Fruit fly (Drosophila melanogaster): Measurements from ENCODE around the gene Yp3.

Yp3 gene

DNA sequence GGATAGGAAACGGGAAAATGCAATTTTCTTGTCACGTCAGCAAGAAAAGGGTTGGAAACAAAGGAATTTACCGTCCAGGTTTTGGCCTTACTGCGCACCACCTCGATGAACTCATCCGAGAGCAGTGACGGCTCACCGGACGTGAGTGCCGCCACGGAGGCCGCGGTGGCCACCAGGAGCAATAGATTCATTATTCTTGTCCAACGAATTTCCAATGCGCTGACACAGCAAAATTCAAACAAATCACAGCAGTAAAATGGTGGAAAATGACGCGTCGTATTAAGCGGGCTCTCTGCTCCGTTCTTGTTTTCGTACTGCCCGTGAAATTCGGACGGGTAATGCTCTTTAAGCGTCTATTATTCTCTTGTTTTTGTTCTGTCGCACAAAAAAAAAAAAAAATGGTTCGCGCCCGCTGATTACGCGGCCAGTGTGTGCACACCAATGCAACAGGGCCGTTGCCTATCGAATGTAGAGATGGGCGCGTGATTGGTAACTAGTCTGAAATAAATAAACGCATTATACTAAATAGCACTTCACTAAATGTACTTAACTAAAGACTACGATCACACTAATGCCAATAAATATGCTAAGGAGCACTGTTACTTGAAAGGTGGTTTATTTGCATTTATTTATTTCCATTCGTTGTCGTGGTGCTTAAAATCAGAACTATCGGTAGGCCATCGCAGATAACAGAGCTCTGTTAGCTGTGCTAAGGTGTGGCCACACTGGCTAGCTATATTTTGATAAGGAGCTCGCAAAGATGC lies 22.6 kb downstream of the Yp3 start, which contains the start of the genes CtsB and amrt (continued):
- TF ChIP-seq B-H2 (GFP tag; optimal IDR thresholded peaks at IDR 0.05) (peak; percentile 20), phol (tag; optimal IDR thresholded peaks at IDR 0.05) (peak; percentile 86), grau (tag; optimal IDR thresholded peaks at IDR 0.05) (peak; percentile 50), Ssrp (tag; optimal IDR thresholded peaks at IDR 0.05) (peak; percentile 10), ash1 (GFP tag; optimal IDR thresholded peaks at IDR 0.05) (no peak), CG4424 (GFP tag; optimal IDR thresholded peaks at IDR 0.05) (peak; percentile 53), unc-4 (GFP tag; IDR thresholded peaks at IDR 0.05; ENCODE audit: partially characterized antibody) (peak; percentile 80; the same call in 1 of the 2 replicates), PHDP (tag; optimal IDR thresholded peaks at IDR 0.05) (peak; percentile 24), CG34422 (GFP tag; IDR thresholded peaks at IDR 0.05) (0 out of 3 replicates have a peak, but pooled peaks have one; percentile 18), CG7963 (GFP tag; IDR thresholded peaks at IDR 0.05; ENCODE audit: partially characterized antibody) (peak; percentile 55; the same call in 1 of the 3 replicates), row (GFP tag; IDR thresholded peaks at IDR 0.05) (peak; percentile 94), zf30C (GFP tag; optimal IDR thresholded peaks at IDR 0.05) (no peak), Dp (GFP tag; optimal IDR thresholded peaks at IDR 0.05) (peak; percentile 45), Mrtf (GFP tag; IDR thresholded peaks at IDR 0.05) (no peak), CkIIα-i1 (GFP tag; IDR thresholded peaks at IDR 0.05) (no peak), pho (GFP tag; optimal IDR thresholded peaks at IDR 0.05) (peak; percentile 58), CG18619 (GFP tag; optimal IDR thresholded peaks at IDR 0.05) (no peak), CG11398 (GFP tag; optimal IDR thresholded peaks at IDR 0.05) (peak; percentile 52), so (GFP tag; IDR thresholded peaks at IDR 0.05) (no peak), nerfin-2 (GFP tag; IDR thresholded peaks at IDR 0.05; ENCODE audit: partially characterized antibody) (peak; percentile 58; the same call in 1 of the 2 replicates), CG10267 (tag; optimal IDR thresholded peaks at IDR 0.05) (peak; percentile 26), HmgZ (tag; optimal IDR thresholded peaks at IDR 0.05) (peak; percentile 46), CG16813 (GFP tag; IDR thresholded peaks at IDR 0.05; ENCODE audit: partially characterized antibody) (peak; percentile 91), btn (GFP tag; optimal IDR thresholded peaks at IDR 0.05) (no peak), Atf3 (GFP tag; optimal IDR thresholded peaks at IDR 0.05) (peak; percentile 6), CG32767 (GFP tag; IDR thresholded peaks at IDR 0.05) (no peak), CG8089 (GFP tag; optimal IDR thresholded peaks at IDR 0.05) (peak; percentile 46), CG14860 (GFP tag; IDR thresholded peaks at IDR 0.05; ENCODE audit: partially characterized antibody) (peak; percentile 75), gcm (GFP tag; optimal IDR thresholded peaks at IDR 0.05) (peak; percentile 41), CG1233 (GFP tag; optimal IDR thresholded peaks at IDR 0.05) (peak; percentile 37), tna (GFP tag; IDR thresholded peaks at IDR 0.05; ENCODE audit: partially characterized antibody) (no peak; the same call in 1 of the 2 replicates), bcd (GFP tag; optimal IDR thresholded peaks at IDR 0.05) (peak; percentile 35), chif (GFP tag; optimal IDR thresholded peaks at IDR 0.05) (peak; percentile 23 to 33), CG17385 (GFP tag; optimal IDR thresholded peaks at IDR 0.05) (peak; percentile 21), CG11695 (GFP tag; IDR thresholded peaks at IDR 0.05) (no peak), CG12104 (GFP tag; optimal IDR thresholded peaks at IDR 0.05) (peak; percentile 9), CG10147 (GFP tag; optimal IDR thresholded peaks at IDR 0.05) (peak; percentile 21), luna (GFP tag; optimal IDR thresholded peaks at IDR 0.05) (peak; percentile 7), CG30431 (GFP tag; optimal IDR thresholded peaks at IDR 0.05) (no peak), CG1602 (GFP tag; optimal IDR thresholded peaks at IDR 0.05) (peak; percentile 34), chinmo (GFP tag; IDR thresholded peaks at IDR 0.05; ENCODE audit: partially characterized antibody) (peak; percentile 72; the same call in 2 of the 4 replicates), caup (GFP tag; optimal IDR thresholded peaks at IDR 0.05; ENCODE audit: severe bottlenecking) (peak; percentile 28), Hsf (GFP tag; optimal IDR thresholded peaks at IDR 0.05) (peak; percentile 48), Optix (GFP tag; IDR thresholded peaks at IDR 0.05) (no peak), CG2120 (GFP tag; optimal IDR thresholded peaks at IDR 0.05) (peak; percentile 68), nom (GFP tag; optimal IDR thresholded peaks at IDR 0.05) (peak; percentile 86), Med (GFP tag) (peak; percentile 93), dm (GFP tag; optimal IDR thresholded peaks at IDR 0.05) (peak; percentile 44)
